Fruit fly (Drosophila melanogaster): Measurements from ENCODE around the gene CG13039.

The CG13039 gene

DNA sequence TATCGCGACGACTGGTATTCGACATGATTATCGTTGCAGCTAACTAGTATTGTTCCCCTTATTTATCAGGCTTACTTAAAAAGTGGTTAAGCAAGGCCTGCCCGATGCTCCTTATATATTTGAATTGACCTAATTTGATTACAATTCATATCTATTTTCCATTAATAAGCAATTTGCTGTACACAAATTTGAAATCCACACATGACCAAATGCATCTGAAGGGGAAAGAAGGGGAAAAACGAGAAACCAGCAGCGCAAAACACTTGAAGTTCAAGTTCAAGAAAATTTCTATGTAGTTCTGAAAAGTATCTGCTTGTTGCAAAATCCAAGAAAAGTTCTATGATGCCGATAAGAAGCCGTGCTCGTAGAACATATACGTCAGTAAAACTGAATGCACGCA, at the start of gene CG13039, which contains the start of gene CG13040:
Gene CG13039 (minus strand): TSS at position 106 of the 400 bp plus-strand sequence.
Gene CG13040 (minus strand): TSS at position 101 of the 400 bp plus-strand sequence.
- TF ChIP-seq h (optimal IDR thresholded peaks at IDR 0.05): no peak

DNA sequence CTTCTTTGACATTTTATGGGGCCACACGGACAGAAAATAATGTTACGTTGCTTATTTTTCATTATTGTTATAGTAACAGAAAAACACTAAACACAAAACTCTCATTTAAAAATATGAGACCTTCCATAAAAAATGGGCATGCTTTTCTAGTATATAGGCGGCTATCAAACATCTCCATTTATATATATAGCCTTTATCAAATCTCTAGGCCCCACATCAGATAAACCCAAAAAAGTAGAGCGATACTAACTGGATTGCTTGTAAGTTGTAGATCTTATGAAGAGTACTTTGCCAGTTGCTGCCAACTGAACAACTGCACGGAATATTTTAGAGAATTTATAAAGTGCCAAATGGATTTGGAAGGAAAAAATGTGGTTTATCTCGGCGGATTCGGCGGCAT, 43.0 kb upstream of the CG13039 start, which contains the start of gene CG18814:
Gene CG18814 (plus strand): TSS at position 301 of the 400 bp plus-strand sequence.
- TF ChIP-seq h (optimal IDR thresholded peaks at IDR 0.05): no peak
- TF ChIP-seq Myc (optimal IDR thresholded peaks at IDR 0.05): no peak
- TF ChIP-seq insv (optimal IDR thresholded peaks at IDR 0.05): no peak
- no peak for TF ChIP-seq Sin3A (optimal IDR thresholded peaks at IDR 0.05)
- TF ChIP-seq ttk (optimal IDR thresholded peaks at IDR 0.05): no peak
- no peak for TF ChIP-seq psq (optimal IDR thresholded peaks at IDR 0.05)

DNA sequence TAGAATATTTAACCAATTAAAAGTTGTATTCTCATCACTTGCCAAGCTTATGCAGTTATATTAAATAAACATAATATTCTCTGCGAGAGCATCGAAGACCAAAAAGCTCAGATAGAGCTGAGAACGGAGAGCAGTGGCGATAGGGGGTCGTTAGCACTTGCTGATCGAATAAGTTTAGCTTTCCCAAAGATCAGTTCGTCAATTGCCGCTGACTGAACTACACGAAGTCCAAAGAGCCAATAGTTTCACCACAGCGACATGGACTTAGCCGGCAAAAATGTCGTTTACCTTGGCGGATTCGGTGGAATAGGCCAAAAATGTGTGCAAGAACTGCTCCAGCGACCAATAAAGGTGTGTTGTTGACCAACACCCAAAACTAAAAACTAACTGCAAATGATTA, 41.6 kb upstream of the CG13039 start, which contains the start of gene CG4842:
Gene CG4842 (plus strand): TSS at position 191 of the 400 bp plus-strand sequence.
- TF ChIP-seq Sin3A (optimal IDR thresholded peaks at IDR 0.05): no peak
- TF ChIP-seq insv (optimal IDR thresholded peaks at IDR 0.05): no peak
- TF ChIP-seq ttk (optimal IDR thresholded peaks at IDR 0.05): no peak
- no peak for TF ChIP-seq psq (optimal IDR thresholded peaks at IDR 0.05)
- no peak for TF ChIP-seq Myc (optimal IDR thresholded peaks at IDR 0.05)
- no peak for TF ChIP-seq h (optimal IDR thresholded peaks at IDR 0.05)

DNA sequence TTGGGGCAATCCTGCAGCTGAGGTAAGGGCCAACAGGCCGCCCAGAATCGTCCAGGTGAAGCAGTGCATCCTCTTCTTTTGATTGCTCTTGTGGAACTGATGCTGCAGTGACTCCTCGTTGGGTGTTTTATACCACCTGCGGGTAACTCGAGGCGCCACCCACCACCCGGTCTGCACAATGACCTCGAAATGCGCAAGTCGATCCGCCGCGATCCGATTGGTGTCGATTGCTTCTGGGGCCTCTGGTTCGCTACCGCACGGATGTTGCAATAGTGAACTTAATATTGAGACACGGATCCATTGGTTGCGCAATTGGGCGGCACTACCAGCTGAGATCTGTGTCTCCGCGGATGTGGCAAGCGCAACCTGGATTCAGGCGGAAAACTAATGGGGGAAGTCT, 40.7 kb upstream of the CG13039 start, which contains the start of gene Cpr72Ec:
Gene Cpr72Ec (minus strand): TSS at position 101 of the 400 bp plus-strand sequence.
- no peak for TF ChIP-seq h (optimal IDR thresholded peaks at IDR 0.05)
- no peak for TF ChIP-seq Sin3A (optimal IDR thresholded peaks at IDR 0.05)
- no peak for TF ChIP-seq Myc (optimal IDR thresholded peaks at IDR 0.05)
- no peak for TF ChIP-seq insv (optimal IDR thresholded peaks at IDR 0.05)
- no peak for TF ChIP-seq ttk (optimal IDR thresholded peaks at IDR 0.05)
- no peak for TF ChIP-seq psq (optimal IDR thresholded peaks at IDR 0.05)

DNA sequence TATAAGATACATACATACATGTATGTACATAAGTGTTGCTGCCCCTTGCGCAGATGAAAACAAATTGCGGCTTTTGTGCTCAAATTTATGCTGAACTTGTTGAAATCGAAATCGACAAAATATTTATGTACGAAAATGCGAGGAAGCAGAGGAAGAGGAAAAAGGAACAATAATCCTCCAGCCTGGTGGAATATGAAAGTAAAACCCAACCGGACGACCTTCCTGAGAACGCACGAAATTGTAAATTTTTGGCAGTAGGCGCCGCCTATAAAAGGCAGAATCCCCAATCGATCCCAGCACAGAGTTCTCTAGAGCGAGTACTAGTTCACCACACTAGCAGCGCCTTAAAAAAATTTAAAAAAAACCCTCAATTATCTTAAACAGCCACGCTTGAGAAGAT, 38.0 kb upstream of the CG13039 start, which contains the start of gene Cpr72Eb:
Gene Cpr72Eb (plus strand): TSS at position 301 of the 400 bp plus-strand sequence.
- TF ChIP-seq h (optimal IDR thresholded peaks at IDR 0.05) (no peak), Sin3A (optimal IDR thresholded peaks at IDR 0.05) (no peak), psq (optimal IDR thresholded peaks at IDR 0.05) (no peak), ttk (optimal IDR thresholded peaks at IDR 0.05) (no peak), Myc (optimal IDR thresholded peaks at IDR 0.05) (no peak), insv (optimal IDR thresholded peaks at IDR 0.05) (no peak)

DNA sequence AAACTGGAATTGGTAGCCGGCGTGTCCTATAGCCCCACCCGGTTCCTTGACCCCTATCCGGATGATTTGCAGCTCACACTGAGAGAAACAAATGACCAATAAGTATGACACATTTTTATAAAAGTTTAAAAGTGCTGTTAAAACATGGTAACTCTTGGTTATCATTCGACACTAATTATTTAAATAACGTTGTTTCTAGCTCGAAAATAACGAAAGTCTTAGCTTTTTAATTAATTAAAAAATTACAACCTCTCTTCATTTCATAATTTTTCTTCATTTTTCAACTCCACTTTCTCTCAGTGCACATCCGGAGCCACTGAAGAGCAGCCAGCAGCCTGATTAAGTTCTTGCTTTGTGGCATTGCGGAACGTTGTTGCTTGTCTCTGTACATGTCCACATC, 37.6 kb upstream of the CG13039 start:
- TF ChIP-seq ttk (optimal IDR thresholded peaks at IDR 0.05) (no peak), h (optimal IDR thresholded peaks at IDR 0.05) (no peak), Myc (optimal IDR thresholded peaks at IDR 0.05) (no peak), psq (optimal IDR thresholded peaks at IDR 0.05) (no peak), insv (optimal IDR thresholded peaks at IDR 0.05) (no peak), Sin3A (optimal IDR thresholded peaks at IDR 0.05) (no peak)

DNA sequence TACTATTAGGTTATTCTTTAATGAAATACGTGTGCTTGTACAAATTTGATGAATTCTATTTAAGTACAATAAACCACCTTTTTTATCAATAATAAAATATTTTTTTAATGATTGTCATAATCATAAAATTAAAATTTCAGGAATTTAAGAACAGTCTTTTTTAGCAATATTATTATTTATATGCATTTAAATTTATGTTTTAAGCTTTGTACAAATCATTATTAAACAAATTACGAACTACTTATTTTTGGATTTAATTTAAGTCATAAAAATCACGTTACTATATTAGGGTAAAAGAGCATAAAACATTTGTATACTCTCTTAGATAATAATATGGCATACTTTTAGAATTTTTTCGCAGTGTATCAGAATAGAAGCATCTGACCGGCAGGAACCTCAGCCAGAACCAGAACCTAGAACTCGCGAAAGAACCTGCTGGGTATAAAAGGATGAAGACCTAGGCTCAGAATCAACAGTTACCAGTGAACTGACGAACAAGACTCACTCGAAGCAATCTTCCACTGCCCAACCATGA, 35.6 kb upstream of the CG13039 start, which contains the start of gene Cpr72Ea:
Gene Cpr72Ea (plus strand): TSS at position 485 of the 535 bp plus-strand sequence.
- TF ChIP-seq psq (optimal IDR thresholded peaks at IDR 0.05) (no peak), insv (optimal IDR thresholded peaks at IDR 0.05) (no peak), Myc (optimal IDR thresholded peaks at IDR 0.05) (no peak), h (optimal IDR thresholded peaks at IDR 0.05) (no peak), Sin3A (optimal IDR thresholded peaks at IDR 0.05) (no peak), ttk (optimal IDR thresholded peaks at IDR 0.05) (no peak)

DNA sequence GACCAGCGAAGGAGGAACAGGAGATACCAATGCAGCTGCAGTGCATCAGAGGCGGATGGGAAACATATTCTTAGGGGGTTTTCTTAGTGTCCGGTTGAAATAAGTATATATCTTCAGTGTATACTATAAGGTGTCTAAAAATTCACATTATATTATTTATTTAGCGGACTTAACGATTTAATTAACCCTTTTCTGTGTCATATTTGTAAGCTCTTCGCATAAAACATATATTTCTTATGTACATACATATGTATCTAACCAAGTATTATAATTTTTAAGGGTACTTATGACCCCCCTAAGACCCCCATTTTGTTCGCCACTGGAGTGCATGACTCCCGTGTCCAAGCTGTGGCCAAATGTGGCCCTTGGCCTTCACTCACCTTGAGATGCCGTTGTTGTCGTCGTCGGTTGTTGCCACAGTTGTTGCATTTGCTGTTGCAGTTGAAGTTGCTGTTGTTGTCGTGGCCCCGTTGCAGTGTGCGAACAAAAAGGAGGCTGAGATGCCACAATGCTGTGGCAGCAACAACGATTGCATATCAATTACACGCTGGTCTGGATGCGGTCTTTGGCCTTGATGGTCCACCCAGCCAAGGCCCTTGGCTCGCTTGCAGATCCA, 34.7 kb upstream of the CG13039 start:
- TF ChIP-seq insv (optimal IDR thresholded peaks at IDR 0.05) (no peak), Myc (optimal IDR thresholded peaks at IDR 0.05) (no peak), h (optimal IDR thresholded peaks at IDR 0.05) (no peak), psq (optimal IDR thresholded peaks at IDR 0.05) (no peak), ttk (optimal IDR thresholded peaks at IDR 0.05) (no peak), Sin3A (optimal IDR thresholded peaks at IDR 0.05) (no peak)

dm6 chr3L:16359795-16360194, 33.2 kb upstream of the CG13039 start:
- TF ChIP-seq ttk (optimal IDR thresholded peaks at IDR 0.05): no peak
- no peak for TF ChIP-seq psq (optimal IDR thresholded peaks at IDR 0.05)
- no peak for TF ChIP-seq h (optimal IDR thresholded peaks at IDR 0.05)
- TF ChIP-seq Myc (optimal IDR thresholded peaks at IDR 0.05): no peak
- no peak for TF ChIP-seq insv (optimal IDR thresholded peaks at IDR 0.05)
- TF ChIP-seq Sin3A (optimal IDR thresholded peaks at IDR 0.05): no peak

dm6 chr3L:16359219-16359748, 32.7 kb upstream of the CG13039 start, which contains the start of gene ringer:
Gene ringer (minus strand): TSS chr3L:16359428.
- TF ChIP-seq Sin3A (optimal IDR thresholded peaks at IDR 0.05) (no peak), psq (optimal IDR thresholded peaks at IDR 0.05) (no peak), h (optimal IDR thresholded peaks at IDR 0.05) (no peak), ttk (optimal IDR thresholded peaks at IDR 0.05) (no peak), insv (optimal IDR thresholded peaks at IDR 0.05) (no peak), Myc (optimal IDR thresholded peaks at IDR 0.05) (no peak)

dm6 chr3L:16357860-16358259, 31.3 kb upstream of the CG13039 start:
- TF ChIP-seq h (optimal IDR thresholded peaks at IDR 0.05) (no peak), insv (optimal IDR thresholded peaks at IDR 0.05) (no peak), Sin3A (optimal IDR thresholded peaks at IDR 0.05) (no peak), Myc (optimal IDR thresholded peaks at IDR 0.05) (no peak), psq (optimal IDR thresholded peaks at IDR 0.05) (no peak), ttk (optimal IDR thresholded peaks at IDR 0.05) (no peak)

DNA sequence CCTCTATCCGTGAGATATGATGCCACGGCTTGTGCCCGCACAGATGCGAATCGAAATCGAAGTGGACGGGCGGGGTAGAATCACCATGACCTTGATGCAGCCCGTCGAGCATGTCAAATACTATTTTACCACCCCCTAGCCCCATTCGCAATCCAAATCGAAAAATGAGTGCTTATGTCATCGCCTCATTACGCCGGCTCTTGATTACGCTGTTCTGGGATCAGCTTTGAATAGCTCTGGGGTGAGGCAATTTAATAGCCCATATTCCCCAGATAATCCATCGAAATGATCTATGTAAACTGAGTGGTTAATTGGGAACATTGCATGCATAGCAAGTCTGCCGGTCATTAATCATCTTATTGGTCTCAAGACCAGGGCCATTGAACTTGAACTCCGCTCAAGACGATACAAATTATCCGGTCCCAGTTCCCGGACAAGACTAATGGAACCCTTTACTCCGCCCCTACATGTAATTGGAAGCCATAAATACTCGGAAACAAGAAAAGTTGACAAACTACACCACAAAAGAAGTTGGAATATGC, 30.7 kb upstream of the CG13039 start:
- TF ChIP-seq Sin3A (optimal IDR thresholded peaks at IDR 0.05) (no peak), Myc (optimal IDR thresholded peaks at IDR 0.05) (no peak), insv (optimal IDR thresholded peaks at IDR 0.05) (no peak), h (optimal IDR thresholded peaks at IDR 0.05) (no peak), ttk (optimal IDR thresholded peaks at IDR 0.05) (no peak), psq (optimal IDR thresholded peaks at IDR 0.05) (no peak)

All from Kc167 (cell line).